Worm (Caenorhabditis elegans): ENCODE measurements around the gene F35C8.5.

ce11 chrX:5335368-5335767 is 30.2 kb upstream of the F35C8.5 start, which contains the start of gene C26B9.6:
- TF ChIP-seq ref-1 (GFP tag; conservative IDR thresholded peaks at IDR 0.05): no peak
- TF ChIP-seq flt-1 (GFP tag; IDR thresholded peaks at IDR 0.05): no peak
- TF ChIP-seq med-1 (GFP tag; optimal IDR thresholded peaks at IDR 0.05; ENCODE audit: insufficient read depth): no peak

Measured in whole organism, midembryonic.